Fruit fly (Drosophila melanogaster) whole organism, embryonic: Measurements from ENCODE around the gene pod1.
A peak's percentile ranks its signal among the peaks of the same experiment; 100 is the strongest.

ENCODE experiments used
- CG10979 ChIP-seq: fragments of 200-800 bp; sonication (Bioruptor generic); optimal IDR thresholded peaks from 2 replicates; lab custom pipeline; 2018; ENCODE audit warnings: missing biosample characterization, mild to moderate bottlenecking, missing genetic modification characterization, moderate library complexity
- CG12071 ChIP-seq: fragments of 200-800 bp; sonication (Bioruptor generic); optimal IDR thresholded peaks from 3 replicates; lab custom pipeline; 2018; ENCODE audit warnings: missing biosample characterization, mild to moderate bottlenecking, missing genetic modification characterization
- CG12391 ChIP-seq: fragments of 200-800 bp; sonication (Bioruptor generic); optimal IDR thresholded peaks from 3 replicates; lab custom pipeline; 2018; ENCODE audit warnings: missing biosample characterization, mild to moderate bottlenecking, missing genetic modification characterization, moderate library complexity
- CG12659 ChIP-seq: fragments of 200-800 bp; sonication (Bioruptor generic); optimal IDR thresholded peaks from 3 replicates; lab custom pipeline; 2017; ENCODE audit warnings: mild to moderate bottlenecking, missing biosample characterization, missing genetic modification reagents, missing genetic modification characterization
- CG13894 ChIP-seq: fragments of 200-800 bp; sonication (Bioruptor generic); optimal IDR thresholded peaks from 3 replicates; lab custom pipeline; 2018; ENCODE audit warnings: missing biosample characterization, mild to moderate bottlenecking, missing genetic modification characterization, moderate library complexity
- CG14050 ChIP-seq: fragments of 200-800 bp; sonication (Bioruptor generic); IDR thresholded peaks from 3 replicates; pipeline ENCODE4 v1.3.6; 2022; ENCODE audit warnings: missing biosample characterization, missing genetic modification characterization
- CG15011 ChIP-seq: fragments of 200-800 bp; sonication (Bioruptor generic); optimal IDR thresholded peaks from 3 replicates; lab custom pipeline; 2018; ENCODE audit warnings: missing biosample characterization, mild to moderate bottlenecking, missing genetic modification characterization
- CG15479 ChIP-seq: fragments of 200-800 bp; sonication (Bioruptor generic); optimal IDR thresholded peaks from 3 replicates; lab custom pipeline; 2019; ENCODE audit warnings: missing biosample characterization, mild to moderate bottlenecking, missing genetic modification characterization, moderate library complexity
- CG18764 ChIP-seq: fragments of 200-800 bp; sonication (Bioruptor generic); optimal IDR thresholded peaks from 3 replicates; lab custom pipeline; 2016; ENCODE audit warnings: missing biosample characterization, missing genetic modification characterization
- CG2129 ChIP-seq: fragments of 200-800 bp; sonication (Bioruptor generic); IDR thresholded peaks from 2 replicates; pipeline ENCODE4 v1.3.6; 2022; ENCODE audit warnings: missing biosample characterization, missing genetic modification characterization; ENCODE audit not compliant: partially characterized antibody
- CG33557 ChIP-seq: fragments of 200-800 bp; sonication (Bioruptor generic); optimal IDR thresholded peaks from 2 replicates; lab custom pipeline; 2019; ENCODE audit warnings: missing biosample characterization, mild to moderate bottlenecking, missing genetic modification characterization, moderate library complexity
- CG34224 ChIP-seq: fragments of 200-800 bp; sonication (Bioruptor generic); IDR thresholded peaks from 3 replicates; pipeline ENCODE4 v1.3.6; 2022; ENCODE audit warnings: missing biosample characterization, missing genetic modification characterization; ENCODE audit not compliant: partially characterized antibody
- CG4730 ChIP-seq: fragments of 200-800 bp; sonication (Bioruptor generic); IDR thresholded peaks from 2 replicates; pipeline ENCODE4 v1.3.6; 2022; ENCODE audit warnings: missing biosample characterization, missing genetic modification characterization
- CG7745 ChIP-seq: fragments of 200-800 bp; sonication (Bioruptor generic); optimal IDR thresholded peaks from 2 replicates; lab custom pipeline; 2018; ENCODE audit warnings: missing biosample characterization, mild to moderate bottlenecking, missing genetic modification characterization, moderate library complexity
- CG7839 ChIP-seq: fragments of 200-800 bp; sonication (Bioruptor generic); optimal IDR thresholded peaks from 3 replicates; lab custom pipeline; 2018; ENCODE audit warnings: missing biosample characterization, mild to moderate bottlenecking, missing genetic modification characterization, moderate library complexity
- CG8290 ChIP-seq, 3 experiments: fragments of 200-800 bp; sonication (Bioruptor generic); optimal IDR thresholded peaks; 2 replicates each; lab custom pipeline; 2016 to 2019; ENCODE audit warnings: missing biosample characterization in 3 of 3, missing genetic modification characterization in 3 of 3, mild to moderate bottlenecking in 2 of 3, moderate library complexity in 1 of 3
- CG8944 ChIP-seq: fragments of 200-800 bp; sonication (Bioruptor generic); optimal IDR thresholded peaks from 3 replicates; lab custom pipeline; 2016; ENCODE audit warnings: missing biosample characterization, missing genetic modification characterization
- CG9932 ChIP-seq: fragments of 200-800 bp; sonication (Bioruptor generic); IDR thresholded peaks from 2 replicates; pipeline ENCODE4 v1.3.6; 2022; ENCODE audit warnings: missing biosample characterization, missing genetic modification characterization
- CkIIα-i1 ChIP-seq: fragments of 200-800 bp; sonication (Bioruptor generic); IDR thresholded peaks from 2 replicates; pipeline ENCODE4 v1.3.6; 2022; ENCODE audit warnings: missing biosample characterization, missing genetic modification characterization
- CoRest ChIP-seq: fragments of 200-800 bp; sonication (Bioruptor generic); optimal IDR thresholded peaks from 3 replicates; lab custom pipeline; 2018; ENCODE audit warnings: missing biosample characterization, mild to moderate bottlenecking, missing genetic modification characterization, moderate library complexity
- Dll ChIP-seq: fragments of 200-800 bp; sonication (Bioruptor generic); IDR thresholded peaks from 4 replicates; pipeline ENCODE4 v1.3.6; 2022; ENCODE audit warnings: missing biosample characterization, missing genetic modification characterization; ENCODE audit not compliant: partially characterized antibody
- Doc3 ChIP-seq: fragments of 200-800 bp; sonication (Bioruptor generic); IDR thresholded peaks from 3 replicates; pipeline ENCODE4 v1.3.6; 2022; ENCODE audit warnings: missing biosample characterization, missing genetic modification characterization; ENCODE audit not compliant: partially characterized antibody
- Dref ChIP-seq: fragments of 200-800 bp; sonication (Bioruptor generic); IDR thresholded peaks from 2 replicates; pipeline ENCODE4 v1.3.6; 2022; ENCODE audit warnings: missing biosample characterization, missing genetic modification characterization
- Fer1 ChIP-seq: fragments of 200-800 bp; sonication (Bioruptor generic); optimal IDR thresholded peaks from 2 replicates; lab custom pipeline; 2017; ENCODE audit warnings: missing biosample characterization, mild to moderate bottlenecking, missing genetic modification characterization
- Hmr ChIP-seq: fragments of 200-800 bp; sonication (Bioruptor generic); optimal IDR thresholded peaks from 3 replicates; lab custom pipeline; 2017; ENCODE audit warnings: mild to moderate bottlenecking, missing biosample characterization, missing genetic modification reagents, missing genetic modification characterization
- MESR4 ChIP-seq: fragments of 200-800 bp; sonication (Bioruptor generic); optimal IDR thresholded peaks from 2 replicates; lab custom pipeline; 2018; ENCODE audit warnings: missing biosample characterization, mild to moderate bottlenecking, missing genetic modification characterization, moderate library complexity
- Meics ChIP-seq: fragments of 200-800 bp; sonication (Bioruptor generic); optimal IDR thresholded peaks from 2 replicates; lab custom pipeline; 2017; ENCODE audit warnings: missing biosample characterization, mild to moderate bottlenecking, missing genetic modification characterization
- Myb ChIP-seq: fragments of 200-800 bp; sonication (Bioruptor generic); optimal IDR thresholded peaks from 2 replicates; lab custom pipeline; 2016; ENCODE audit warnings: missing biosample characterization, missing genetic modification characterization
- Nf-YA ChIP-seq: fragments of 200-800 bp; sonication (Bioruptor generic); IDR thresholded peaks from 2 replicates; pipeline ENCODE4 v1.3.6; 2022; ENCODE audit warnings: missing biosample characterization, missing genetic modification characterization
- Nf-YB ChIP-seq: fragments of 200-800 bp; sonication (Bioruptor generic); optimal IDR thresholded peaks from 3 replicates; lab custom pipeline; 2019; ENCODE audit warnings: missing biosample characterization, mild to moderate bottlenecking, missing genetic modification characterization, moderate library complexity
- bbx ChIP-seq: fragments of 200-800 bp; sonication (Bioruptor generic); IDR thresholded peaks from 2 replicates; pipeline ENCODE4 v1.3.6; 2022; ENCODE audit warnings: missing biosample characterization, missing genetic modification characterization; ENCODE audit not compliant: partially characterized antibody
- chn ChIP-seq: fragments of 200-800 bp; sonication (Bioruptor generic); optimal IDR thresholded peaks from 2 replicates; lab custom pipeline; 2016; ENCODE audit warnings: missing biosample characterization, missing genetic modification characterization
- ci ChIP-seq: fragments of 200-800 bp; sonication (Bioruptor generic); IDR thresholded peaks from 3 replicates; pipeline ENCODE4 v1.3.6; 2022; ENCODE audit warnings: missing biosample characterization, missing genetic modification characterization
- croc ChIP-seq: fragments of 200-800 bp; sonication (Bioruptor generic); conservative IDR thresholded peaks from 3 replicates; pipeline ENCODE4 v1.3.6; 2022; ENCODE audit warnings: missing biosample characterization, missing genetic modification characterization
- crol ChIP-seq: fragments of 200-800 bp; sonication (Bioruptor generic); IDR thresholded peaks from 2 replicates; pipeline ENCODE4 v1.3.6; 2022; ENCODE audit warnings: missing biosample characterization, missing genetic modification characterization
- fd96Cb ChIP-seq: fragments of 200-800 bp; sonication (Bioruptor generic); optimal IDR thresholded peaks from 2 replicates; lab custom pipeline; 2018; ENCODE audit warnings: missing biosample characterization, mild to moderate bottlenecking, missing genetic modification characterization, moderate library complexity
- kah ChIP-seq: fragments of 200-800 bp; sonication (Bioruptor generic); optimal IDR thresholded peaks from 2 replicates; lab custom pipeline; 2018; ENCODE audit warnings: missing biosample characterization, mild to moderate bottlenecking, missing genetic modification characterization
- kay ChIP-seq: fragments of 200-800 bp; sonication (Bioruptor generic); optimal IDR thresholded peaks from 2 replicates; lab custom pipeline; 2016; ENCODE audit warnings: missing biosample characterization, missing genetic modification characterization
- pb ChIP-seq: fragments of 200-800 bp; sonication (Bioruptor generic); optimal IDR thresholded peaks from 3 replicates; lab custom pipeline; 2016; ENCODE audit warnings: missing biosample characterization, missing genetic modification characterization
- pnt ChIP-seq: fragments of 200-800 bp; sonication (Bioruptor generic); optimal IDR thresholded peaks from 3 replicates; lab custom pipeline; 2016; ENCODE audit warnings: missing biosample characterization, missing genetic modification characterization
- pum ChIP-seq: fragments of 200-800 bp; sonication (Bioruptor generic); optimal IDR thresholded peaks from 2 replicates; lab custom pipeline; 2016; ENCODE audit warnings: missing biosample characterization, missing genetic modification characterization
- repo ChIP-seq: fragments of 200-800 bp; sonication (Bioruptor generic); optimal IDR thresholded peaks from 2 replicates; lab custom pipeline; 2016; ENCODE audit warnings: missing biosample characterization, missing genetic modification characterization
- slou ChIP-seq: fragments of 200-800 bp; sonication (Bioruptor generic); optimal IDR thresholded peaks from 3 replicates; lab custom pipeline; 2016; ENCODE audit warnings: missing biosample characterization, missing genetic modification characterization
- slp2 ChIP-seq: fragments of 200-800 bp; sonication (Bioruptor generic); optimal IDR thresholded peaks from 2 replicates; lab custom pipeline; 2016; ENCODE audit warnings: missing biosample characterization, missing genetic modification characterization
- sqz ChIP-seq: fragments of 200-800 bp; sonication (Bioruptor generic); optimal IDR thresholded peaks from 3 replicates; lab custom pipeline; 2018; ENCODE audit warnings: missing biosample characterization, mild to moderate bottlenecking, missing genetic modification characterization
- ssp ChIP-seq: fragments of 200-800 bp; sonication (Bioruptor generic); IDR thresholded peaks from 2 replicates; pipeline ENCODE4 v1.3.6; 2022; ENCODE audit warnings: missing biosample characterization, missing genetic modification characterization
- stc ChIP-seq: fragments of 200-800 bp; sonication (Bioruptor generic); IDR thresholded peaks from 2 replicates; pipeline ENCODE4 v1.3.6; 2022; ENCODE audit warnings: missing biosample characterization, missing genetic modification characterization
- tll ChIP-seq, 2 experiments: fragments of 200-800 bp in 1 of 2; fragments of >200 bp in 1 of 2; sonication (Bioruptor generic) in 1 of 2; optimal IDR thresholded peaks; 2 replicates each; lab custom pipeline; 2017 to 2019; ENCODE audit warnings: missing biosample characterization in 2 of 2, missing genetic modification characterization in 2 of 2, mild to moderate bottlenecking in 1 of 2, moderate library complexity in 1 of 2
- trem ChIP-seq: fragments of 200-800 bp; optimal IDR thresholded peaks from 3 replicates; lab custom pipeline; 2019; ENCODE audit warnings: missing biosample characterization, mild to moderate bottlenecking, missing genetic modification characterization, moderate library complexity
- zfh2 ChIP-seq: fragments of 200-800 bp; sonication (Bioruptor generic); optimal IDR thresholded peaks from 2 replicates; lab custom pipeline; 2016; ENCODE audit warnings: missing biosample characterization, missing genetic modification characterization

The pod1 gene

DNA sequence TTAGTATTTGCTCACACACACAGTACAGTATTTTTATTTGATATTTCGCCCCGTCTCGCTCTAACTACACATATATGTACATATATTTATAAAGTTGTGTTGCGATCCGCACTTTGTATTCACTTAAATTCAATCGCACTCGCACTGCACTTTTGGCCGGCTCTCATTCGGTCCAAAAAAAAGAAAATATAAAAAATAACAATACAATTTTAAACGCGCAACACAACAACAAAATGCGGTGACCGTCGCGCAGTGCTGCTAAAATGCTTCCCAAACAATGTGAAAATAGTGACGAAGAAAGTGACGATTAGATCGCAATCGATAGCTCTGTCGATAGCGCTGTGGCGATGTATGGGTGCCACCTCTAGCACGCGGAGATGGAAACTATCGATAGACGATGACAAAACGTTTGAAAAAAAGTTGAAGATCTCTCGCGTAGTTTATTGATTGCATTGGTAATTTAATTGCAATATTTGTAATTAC, at the start of gene pod1, which contains the start of gene C3G:
Gene pod1, plus strand, starts transcription at position 373 of the 483 bp plus-strand sequence.
Gene C3G, minus strand, starts transcription at position 282 of the 483 bp plus-strand sequence.
- no peak for TF ChIP-seq CG18764 (GFP tag; lab: Kevin White, UChicago)
- peak; percentile 43; the same call in 1 of the 2 replicates for TF ChIP-seq ssp (GFP tag; lab: Robert Waterston, UW)
- TF ChIP-seq Doc3 (GFP tag; lab: Robert Waterston, UW) = peak; percentile 89
- no peak for TF ChIP-seq CG15011 (GFP tag; lab: Kevin White, UChicago)
- TF ChIP-seq CG9932 (GFP tag; lab: Robert Waterston, UW) = peak; percentile 84
- TF ChIP-seq Myb (GFP tag; lab: Kevin White, UChicago) = peak; percentile 65
- TF ChIP-seq CG7839 = no peak
- TF ChIP-seq CG12071 (GFP tag; lab: Kevin White, UChicago) = no peak
- TF ChIP-seq croc (GFP tag; lab: Robert Waterston, UW) = no peak
- peak; percentile 99 for TF ChIP-seq bbx (GFP tag; lab: Robert Waterston, UW)
- TF ChIP-seq kay = no peak
- TF ChIP-seq trem = peak; percentile 70
- TF ChIP-seq kah = no peak
- peak; percentile 6 for TF ChIP-seq repo
- no peak for TF ChIP-seq fd96Cb
- TF ChIP-seq pnt (GFP tag; lab: Kevin White, UChicago) = no peak
- TF ChIP-seq Meics (GFP tag; lab: Kevin White, UChicago) = peak; percentile 77
- no peak for TF ChIP-seq ci
- peak; percentile 30 for TF ChIP-seq CoRest (tag; lab: Kevin White, UChicago)
- peak; percentile 8 for TF ChIP-seq chn (GFP tag; lab: Kevin White, UChicago)
- peak; percentile 26 for TF ChIP-seq pb
- TF ChIP-seq CG12391 (tag; lab: Kevin White, UChicago) = peak; percentile 58
- peak; percentile 32 for TF ChIP-seq sqz (GFP tag; lab: Kevin White, UChicago)
- no peak for TF ChIP-seq CG4730
- TF ChIP-seq slp2 (GFP tag; lab: Kevin White, UChicago) = no peak
- TF ChIP-seq CG14050 = no peak
- peak; percentile 21 for TF ChIP-seq pum (GFP tag; lab: Kevin White, UChicago)
- peak; percentile 96 for TF ChIP-seq CG34224 (GFP tag; lab: Robert Waterston, UW)
- peak; percentile 67 for TF ChIP-seq CG13894 (tag; lab: Kevin White, UChicago)
- peak; percentile 11 for TF ChIP-seq CG8944
- peak; percentile 85 for TF ChIP-seq CG2129 (GFP tag; lab: Robert Waterston, UW)
- TF ChIP-seq Fer1 (GFP tag; lab: Kevin White, UChicago) = peak; percentile 15
- TF ChIP-seq CG33557 (GFP tag; lab: Kevin White, UChicago) = no peak
- TF ChIP-seq crol = no peak
- peak; percentile 21 for TF ChIP-seq Nf-YB (GFP tag; lab: Kevin White, UChicago)
- no peak for TF ChIP-seq tll (GFP tag; optimal IDR thresholded peaks at IDR 0.05; lab: Kevin White, UChicago)
- no peak for TF ChIP-seq CG7745 (tag; lab: Kevin White, UChicago)
- no peak for TF ChIP-seq Nf-YA (GFP tag; lab: Robert Waterston, UW)
- TF ChIP-seq slou (GFP tag; lab: Kevin White, UChicago) = peak; percentile 22
- no peak for TF ChIP-seq CkIIα-i1 (GFP tag; lab: Robert Waterston, UW)
- TF ChIP-seq CG8290 (GFP tag; optimal IDR thresholded peaks at IDR 0.05; lab: Kevin White, UChicago) = no peak
- TF ChIP-seq CG8290 (tag; optimal IDR thresholded peaks at IDR 0.05; lab: Kevin White, UChicago) = peak in 1 of 2 experiments; percentile 77
- TF ChIP-seq Dref (GFP tag; lab: Robert Waterston, UW) = peak; percentile 99
- peak; percentile 41 for TF ChIP-seq zfh2 (GFP tag; lab: Kevin White, UChicago)
- TF ChIP-seq CG10979 = no peak
- TF ChIP-seq MESR4 (GFP tag; lab: Kevin White, UChicago) = peak; percentile 68
- TF ChIP-seq CG12659 = peak; percentile 81
- no peak for TF ChIP-seq stc (GFP tag; lab: Robert Waterston, UW)
- TF ChIP-seq Hmr (GFP tag; lab: Kevin White, UChicago) = peak; percentile 59
- peak; percentile 82 for TF ChIP-seq CG15479
- TF ChIP-seq Dll = peak; percentile 94
